Fruit fly (Drosophila melanogaster): ENCODE results near the gene CG33229.

DNA sequence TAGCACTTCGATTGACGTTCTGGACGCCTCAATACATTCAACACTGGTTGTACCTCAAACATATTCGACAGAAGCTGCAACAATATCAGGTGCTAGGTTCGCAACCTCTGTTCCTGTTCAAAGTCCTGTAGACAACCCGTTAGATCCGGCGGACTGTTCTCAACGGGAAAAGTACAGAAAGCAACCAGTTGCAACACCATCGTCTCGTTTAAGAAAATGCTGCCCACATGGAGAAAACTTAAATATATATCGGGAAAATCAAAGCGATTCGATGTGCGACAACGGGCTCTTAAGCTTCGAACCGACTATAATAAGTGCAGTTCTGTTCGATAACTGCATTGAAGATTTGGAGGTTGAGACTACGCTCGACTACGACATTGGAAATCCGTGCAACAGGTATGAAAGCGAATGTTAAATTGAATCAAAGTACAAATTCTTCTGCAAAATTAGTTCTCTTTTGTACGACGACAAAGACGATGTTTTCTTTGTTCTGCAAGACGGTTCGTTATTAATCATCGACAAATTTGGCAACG lies 24.6 kb downstream of the CG33229 start:
- TF ChIP-seq gfzf (GFP tag; optimal IDR thresholded peaks at IDR 0.05) (peak; percentile 23), crol (GFP tag; IDR thresholded peaks at IDR 0.05) (no peak), CG13287 (GFP tag; IDR thresholded peaks at IDR 0.05; ENCODE audit: partially characterized antibody) (no peak), CG15601 (tag; optimal IDR thresholded peaks at IDR 0.05) (no peak)

Measured in whole organism, embryonic.